Fruit fly (Drosophila melanogaster) Kc167 (cell line): ENCODE data around the gene spn-B.

Source experiments
- Myc ChIP-seq: fragments of >200 bp; optimal IDR thresholded peaks from 2 replicates; lab custom pipeline; 2017; ENCODE audit warnings: missing external identifiers
- Sin3A ChIP-seq: fragments of >200 bp; optimal IDR thresholded peaks from 2 replicates; lab custom pipeline; 2018; ENCODE audit warnings: missing external identifiers
- h ChIP-seq: fragments of >200 bp; optimal IDR thresholded peaks from 3 replicates; lab custom pipeline; 2018; ENCODE audit warnings: missing external identifiers
- insv ChIP-seq: fragments of >200 bp; optimal IDR thresholded peaks from 3 replicates; lab custom pipeline; 2018; ENCODE audit warnings: missing external identifiers
- psq ChIP-seq: fragments of >200 bp; optimal IDR thresholded peaks from 2 replicates; lab custom pipeline; 2017; ENCODE audit warnings: missing external identifiers
- ttk ChIP-seq: sonication (Bioruptor generic); optimal IDR thresholded peaks from 2 replicates; lab custom pipeline; 2017; ENCODE audit warnings: missing external identifiers

DNA sequence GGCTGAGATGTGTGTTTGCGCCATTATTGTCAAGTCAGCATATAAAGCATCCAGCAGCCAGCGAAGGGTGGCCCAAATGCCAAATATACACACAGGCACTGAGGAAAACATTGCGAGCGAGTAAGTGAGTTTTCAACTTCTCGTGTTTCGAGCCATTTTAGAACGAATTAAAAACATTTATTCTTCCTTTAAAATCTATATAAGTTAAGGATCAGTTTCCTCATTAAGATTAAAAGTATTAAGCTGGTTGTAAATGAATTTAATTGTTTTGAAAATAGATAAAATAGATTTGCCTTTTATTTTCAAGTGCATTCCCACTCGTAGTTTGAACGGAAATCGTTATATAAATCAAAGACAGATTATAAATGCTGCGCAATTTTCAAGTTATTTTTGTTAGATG, 23.6 kb downstream of the spn-B start:
- TF ChIP-seq h (lab: Kevin White, UChicago): no peak
- no peak for TF ChIP-seq Myc (lab: Kevin White, UChicago)
- TF ChIP-seq psq (lab: Kevin White, UChicago): no peak
- no peak for TF ChIP-seq Sin3A (lab: Kevin White, UChicago)
- TF ChIP-seq ttk (lab: Kevin White, UChicago): no peak
- no peak for TF ChIP-seq insv (lab: Kevin White, UChicago)
